Worm (Caenorhabditis elegans): Measurements from ENCODE around the gene Y67A10A.3.

Gene Y67A10A.3

DNA sequence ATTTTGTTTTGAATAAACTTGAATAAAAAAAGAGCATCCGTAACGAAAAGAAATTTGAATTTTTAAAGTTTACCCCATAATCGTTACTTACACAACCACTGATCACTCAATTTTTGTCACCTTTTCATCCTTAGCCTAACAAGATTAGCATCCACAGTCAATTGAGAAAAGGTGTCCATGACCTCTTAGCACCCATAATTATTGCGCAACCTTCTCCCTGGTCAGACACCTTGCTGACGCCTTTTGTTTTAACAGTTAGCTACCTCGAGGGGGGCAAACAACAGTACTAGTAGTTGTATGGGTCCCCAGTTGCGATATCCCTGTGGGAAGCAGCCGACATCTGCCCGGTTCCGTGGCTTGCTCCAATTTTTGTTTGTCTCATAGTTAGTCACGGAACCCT is 37.2 kb downstream of the Y67A10A.3 start:
- no peak for TF ChIP-seq C08G9.2 (tag; optimal IDR thresholded peaks at IDR 0.05)

DNA sequence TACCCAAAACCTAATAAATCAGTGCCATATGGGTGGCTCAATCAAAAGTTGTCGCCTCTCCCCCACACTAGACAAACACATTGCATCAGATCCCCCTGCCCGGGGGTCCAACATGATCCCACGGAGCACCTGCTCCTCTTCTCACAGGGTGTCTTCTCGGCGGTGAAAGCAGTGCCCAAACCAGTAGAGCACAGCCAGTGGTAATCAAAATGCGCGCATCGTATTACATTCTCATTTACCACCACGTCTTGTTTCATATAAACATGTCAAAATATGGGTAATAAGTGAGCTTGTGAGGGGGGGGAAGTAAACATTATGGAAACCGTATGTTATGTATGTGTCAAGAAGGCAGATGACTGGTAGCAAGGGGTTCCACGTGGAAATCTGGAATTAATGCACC is 39.0 kb downstream of the Y67A10A.3 start:
- no peak for TF ChIP-seq ceh-24 (tag; optimal IDR thresholded peaks at IDR 0.05)
- no peak for TF ChIP-seq nfya-1 (tag; optimal IDR thresholded peaks at IDR 0.05)
- TF ChIP-seq odd-2 (tag; optimal IDR thresholded peaks at IDR 0.05): no peak
- no peak for TF ChIP-seq ahr-1 (tag; optimal IDR thresholded peaks at IDR 0.05)
- peak; percentile 11 for TF ChIP-seq ceh-19 (GFP tag; optimal IDR thresholded peaks at IDR 0.05)
- peak; percentile 58 for TF ChIP-seq ceh-34 (tag; optimal IDR thresholded peaks at IDR 0.05)
- no peak for TF ChIP-seq ceh-2 (tag; optimal IDR thresholded peaks at IDR 0.05)
- no peak for TF ChIP-seq pros-1 (tag; optimal IDR thresholded peaks at IDR 0.05)
- no peak for TF ChIP-seq ama-1 (optimal IDR thresholded peaks at IDR 0.05)
- no peak for TF ChIP-seq pha-2 (tag; optimal IDR thresholded peaks at IDR 0.05)
- TF ChIP-seq ceh-6 (GFP tag; optimal IDR thresholded peaks at IDR 0.05): no peak
- no peak for TF ChIP-seq ceh-45 (GFP tag; IDR thresholded peaks at IDR 0.05)
- no peak for TF ChIP-seq hlh-8 (tag; optimal IDR thresholded peaks at IDR 0.05)
- TF ChIP-seq C38D4.7 (GFP tag; optimal IDR thresholded peaks at IDR 0.05): no peak
- no peak for TF ChIP-seq ceh-22 (tag; optimal IDR thresholded peaks at IDR 0.05)
- no peak for TF ChIP-seq ceh-30 (tag; optimal IDR thresholded peaks at IDR 0.05)

DNA sequence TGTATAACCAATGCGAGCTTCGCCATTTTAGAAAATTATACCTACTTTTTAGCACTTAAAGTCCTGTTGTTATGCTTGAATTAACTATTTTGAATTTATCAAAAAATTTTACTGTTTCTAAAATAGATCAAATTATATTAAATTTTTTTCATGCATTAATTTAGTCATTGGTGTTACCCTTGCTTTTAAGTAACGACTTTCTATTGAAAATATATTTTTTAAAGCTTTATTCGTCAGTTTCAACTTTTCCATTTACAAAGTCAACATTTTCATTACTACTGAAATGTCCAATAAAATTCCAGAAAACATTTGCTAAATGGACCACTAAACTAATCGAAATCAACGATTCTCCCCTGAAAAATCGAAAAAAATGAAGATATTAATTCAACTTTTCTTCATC is 42.7 kb downstream of the Y67A10A.3 start, which contains the start of gene Y64G10A.7:
Gene Y64G10A.7 (plus strand): TSS at position 301 of the 400 bp plus-strand sequence.
- no peak for TF ChIP-seq sox-4 (tag; optimal IDR thresholded peaks at IDR 0.05)
- TF ChIP-seq hlh-8 (tag; optimal IDR thresholded peaks at IDR 0.05): no peak
- TF ChIP-seq fkh-6 (tag; optimal IDR thresholded peaks at IDR 0.05): no peak
- TF ChIP-seq elt-2 (tag; optimal IDR thresholded peaks at IDR 0.05): no peak

DNA sequence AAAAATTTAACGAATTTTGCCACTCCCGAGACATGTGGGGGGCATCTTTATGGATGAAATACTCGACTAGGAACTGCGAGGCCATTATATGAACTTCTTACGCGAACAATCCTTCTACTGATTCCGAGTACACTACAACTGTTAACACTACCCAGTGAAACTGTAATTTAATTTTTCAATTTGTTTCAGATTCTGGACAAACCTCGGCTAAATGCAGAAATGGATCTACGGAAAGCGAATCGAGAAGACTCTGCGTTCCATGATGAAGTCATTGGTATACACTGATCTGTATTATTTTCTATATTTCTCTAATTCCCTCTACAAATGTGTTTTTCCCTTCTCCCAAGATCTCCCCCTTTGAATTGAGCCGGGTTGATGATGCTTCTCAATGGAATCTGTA is 49.3 kb downstream of the Y67A10A.3 start:
- TF ChIP-seq hlh-6 (tag; optimal IDR thresholded peaks at IDR 0.05) (no peak), ceh-9 (tag; optimal IDR thresholded peaks at IDR 0.05) (no peak), ref-2 (tag; optimal IDR thresholded peaks at IDR 0.05) (no peak), ceh-2 (tag; optimal IDR thresholded peaks at IDR 0.05) (no peak), unc-86 (tag; optimal IDR thresholded peaks at IDR 0.05) (no peak)

All from whole organism, late embryonic.